Worm (Caenorhabditis elegans): ENCODE data around the gene sru-13.

- TF ChIP-seq nhr-77 (tag; optimal IDR thresholded peaks at IDR 0.05) = no peak
- no peak for TF ChIP-seq fkh-10 (GFP tag; optimal IDR thresholded peaks at IDR 0.05)
- no peak for TF ChIP-seq lin-39 (tag; optimal IDR thresholded peaks at IDR 0.05)
- no peak for TF ChIP-seq rbr-2 (tag; optimal IDR thresholded peaks at IDR 0.05)
- TF ChIP-seq ztf-11 (tag; optimal IDR thresholded peaks at IDR 0.05) = no peak
- TF ChIP-seq nhr-11 (tag; optimal IDR thresholded peaks at IDR 0.05) = no peak
- TF ChIP-seq nhr-102 (tag; optimal IDR thresholded peaks at IDR 0.05) = no peak
- no peak for TF ChIP-seq snpc-4 (tag; optimal IDR thresholded peaks at IDR 0.05)
Observed at ce11 chrIV:12565933-12566540, 43.6 kb upstream of the sru-13 start, which contains the start of gene eak-7.
